Worm (Caenorhabditis elegans) whole organism, young adult: Measurements from ENCODE around the gene T28F3.11.

Experiments
- B0336.3 ChIP-seq: fragments of 200-800 bp; sonication (Bioruptor generic); IDR thresholded peaks from 2 replicates; pipeline ENCODE4 v1.3.6; 2022; ENCODE audit warnings: missing genetic modification characterization, missing compliant biosample characterization
- D2030.7 ChIP-seq: fragments of 200-800 bp; sonication (Bioruptor generic); IDR thresholded peaks from 2 replicates; pipeline ENCODE4 v1.3.6; 2022; ENCODE audit warnings: missing genetic modification reagents, missing genetic modification characterization, missing compliant biosample characterization
- F23B12.7 ChIP-seq: sonication (generic microtip); optimal IDR thresholded peaks from 2 replicates; lab custom pipeline; 2017; ENCODE audit warnings: missing genetic modification characterization, mild to moderate bottlenecking, missing compliant biosample characterization, antibody characterized with exemption, moderate library complexity; ENCODE audit not compliant: insufficient read depth
- F39B2.1 ChIP-seq: fragments of 200-800 bp; sonication (Bioruptor generic); IDR thresholded peaks from 2 replicates; pipeline ENCODE4 v1.3.6; 2022; ENCODE audit warnings: missing genetic modification reagents, missing genetic modification characterization, missing compliant biosample characterization
- F49E8.2 ChIP-seq: sonication (generic microtip); optimal IDR thresholded peaks from 3 replicates; lab custom pipeline; 2017; ENCODE audit warnings: missing genetic modification characterization, mild to moderate bottlenecking, missing compliant biosample characterization, antibody characterized with exemption, moderate library complexity; ENCODE audit not compliant: insufficient read depth
- F57A8.1 ChIP-seq: fragments of 200-800 bp; sonication (Bioruptor generic); optimal IDR thresholded peaks from 2 replicates; lab custom pipeline; 2018; ENCODE audit warnings: mild to moderate bottlenecking, missing genetic modification characterization, moderate library complexity, missing compliant biosample characterization
- K11D2.4 ChIP-seq: fragments of 200-800 bp; sonication (Bioruptor generic); IDR thresholded peaks from 2 replicates; pipeline ENCODE4 v1.3.6; 2022; ENCODE audit warnings: missing genetic modification reagents, missing genetic modification characterization, missing compliant biosample characterization
- K12H6.12 ChIP-seq: fragments of 200-800 bp; sonication (Bioruptor generic); optimal IDR thresholded peaks from 2 replicates; lab custom pipeline; 2018; ENCODE audit warnings: mild to moderate bottlenecking, missing genetic modification characterization, missing compliant biosample characterization
- T26A5.8 ChIP-seq: sonication (generic microtip); optimal IDR thresholded peaks from 2 replicates; lab custom pipeline; 2016; ENCODE audit warnings: missing genetic modification characterization, missing compliant biosample characterization
- Y95B8A.8 ChIP-seq: fragments of 200-800 bp; sonication (Bioruptor generic); IDR thresholded peaks from 2 replicates; pipeline ENCODE4 v1.3.6; 2022; ENCODE audit warnings: missing genetic modification reagents, missing genetic modification characterization, missing compliant biosample characterization
- ama-1 ChIP-seq, 3 experiments: fragments of 150-350 bp in 1 of 3; sonication (generic microtip) in 2 of 3; optimal IDR thresholded peaks; 2 replicates each; lab custom pipeline; 2014 to 2018; ENCODE audit warnings: missing biosample characterization in 2 of 3, missing genetic modification characterization in 2 of 3, missing genetic modification reagents in 2 of 3
- attf-3 ChIP-seq: fragments of 200-800 bp; sonication (Bioruptor generic); conservative IDR thresholded peaks from 2 replicates; pipeline ENCODE4 v1.3.6; 2022; ENCODE audit warnings: missing genetic modification reagents, missing genetic modification characterization, missing compliant biosample characterization
- attf-5 ChIP-seq: fragments of 200-800 bp; sonication (Bioruptor generic); optimal IDR thresholded peaks from 2 replicates; lab custom pipeline; 2018; ENCODE audit warnings: mild to moderate bottlenecking, missing genetic modification characterization, missing compliant biosample characterization
- attf-6 ChIP-seq: fragments of 200-800 bp; sonication (Bioruptor generic); IDR thresholded peaks from 2 replicates; pipeline ENCODE4 v1.3.6; 2022; ENCODE audit warnings: missing genetic modification reagents, missing genetic modification characterization, missing compliant biosample characterization
- ccch-3 ChIP-seq: fragments of 200-800 bp; sonication (Bioruptor generic); optimal IDR thresholded peaks from 2 replicates; lab custom pipeline; 2018; ENCODE audit warnings: mild to moderate bottlenecking, missing genetic modification characterization, missing compliant biosample characterization
- cebp-1 ChIP-seq, 2 experiments: fragments of 200-800 bp in 1 of 2; sonication (Bioruptor generic) in 1 of 2; sonication (generic microtip) in 1 of 2; IDR thresholded peaks in 1 of 2; optimal IDR thresholded peaks in 1 of 2; 2 replicates each; pipeline versions ENCODE4 v1.3.6 to Lab custom; 2017 to 2022; ENCODE audit warnings: missing compliant biosample characterization in 2 of 2, missing genetic modification characterization in 2 of 2, mild to moderate bottlenecking in 1 of 2, missing genetic modification reagents in 1 of 2, moderate library complexity in 1 of 2
- cebp-2 ChIP-seq: fragments of 200-800 bp; sonication (Bioruptor generic); IDR thresholded peaks from 2 replicates; pipeline ENCODE4 v1.3.6; 2022; ENCODE audit warnings: missing genetic modification characterization, missing compliant biosample characterization
- ceh-27 ChIP-seq: fragments of 200-800 bp; sonication (Bioruptor generic); optimal IDR thresholded peaks from 2 replicates; lab custom pipeline; 2018; ENCODE audit warnings: mild to moderate bottlenecking, missing genetic modification characterization, moderate library complexity, missing compliant biosample characterization
- dox-1 ChIP-seq: fragments of 200-800 bp; sonication (Bioruptor generic); IDR thresholded peaks from 2 replicates; pipeline ENCODE4 v1.3.6; 2022; ENCODE audit warnings: missing genetic modification reagents, missing genetic modification characterization, missing compliant biosample characterization
- dpl-1 ChIP-seq: fragments of 150-350 bp; optimal IDR thresholded peaks from 2 replicates; lab custom pipeline; 2014; ENCODE audit warnings: missing biosample characterization, missing genetic modification reagents, missing genetic modification characterization
- egrh-3 ChIP-seq: fragments of 200-800 bp; sonication (Bioruptor generic); IDR thresholded peaks from 2 replicates; pipeline ENCODE4 v1.3.6; 2022; ENCODE audit warnings: missing genetic modification reagents, missing genetic modification characterization, missing compliant biosample characterization
- ekl-4 ChIP-seq: fragments of 200-800 bp; sonication (Bioruptor generic); IDR thresholded peaks from 2 replicates; pipeline ENCODE4 v1.3.6; 2022; ENCODE audit warnings: missing genetic modification reagents, missing genetic modification characterization, missing compliant biosample characterization
- him-1 ChIP-seq: sonication (generic microtip); optimal IDR thresholded peaks from 2 replicates; lab custom pipeline; 2016; ENCODE audit warnings: missing genotype, missing genetic modification reagents, missing genetic modification characterization, missing compliant biosample characterization
- hlh-26 ChIP-seq: fragments of 200-800 bp; sonication (Bioruptor generic); conservative IDR thresholded peaks from 2 replicates; pipeline ENCODE4 v1.3.6; 2022; ENCODE audit warnings: missing genetic modification reagents, missing genetic modification characterization, missing compliant biosample characterization
- let-607 ChIP-seq, 2 experiments: fragments of 200-800 bp in 1 of 2; sonication (Bioruptor generic) in 1 of 2; sonication (generic microtip) in 1 of 2; optimal IDR thresholded peaks; 2 replicates each; lab custom pipeline; 2016 to 2018; ENCODE audit warnings: mild to moderate bottlenecking in 2 of 2, missing compliant biosample characterization in 2 of 2, missing genetic modification characterization in 2 of 2, moderate library complexity in 2 of 2, missing genotype in 1 of 2
- lin-40 ChIP-seq: sonication (generic microtip); optimal IDR thresholded peaks from 2 replicates; lab custom pipeline; 2016; ENCODE audit warnings: missing genetic modification characterization, mild to moderate bottlenecking, missing compliant biosample characterization, missing genotype, missing genetic modification reagents
- lsy-27 ChIP-seq: sonication (generic microtip); optimal IDR thresholded peaks from 2 replicates; lab custom pipeline; 2017; ENCODE audit warnings: missing genetic modification characterization, mild to moderate bottlenecking, missing compliant biosample characterization, antibody characterized with exemption, missing genotype, borderline replicate concordance; ENCODE audit not compliant: insufficient read depth
- madf-10 ChIP-seq: sonication (generic microtip); optimal IDR thresholded peaks from 2 replicates; lab custom pipeline; 2016; ENCODE audit warnings: mild to moderate bottlenecking, missing genetic modification characterization, missing compliant biosample characterization
- madf-3 ChIP-seq: fragments of 200-800 bp; sonication (Bioruptor generic); IDR thresholded peaks from 2 replicates; pipeline ENCODE4 v1.3.6; 2022; ENCODE audit warnings: missing genetic modification reagents, missing genetic modification characterization, missing compliant biosample characterization
- madf-6 ChIP-seq: fragments of 200-800 bp; sonication (Bioruptor generic); IDR thresholded peaks from 2 replicates; pipeline ENCODE4 v1.3.6; 2022; ENCODE audit warnings: missing genetic modification reagents, missing genetic modification characterization, missing compliant biosample characterization
- madf-8 ChIP-seq: fragments of 200-800 bp; sonication (Bioruptor generic); conservative IDR thresholded peaks from 2 replicates; pipeline ENCODE4 v1.3.6; 2022; ENCODE audit warnings: missing genetic modification reagents, missing genetic modification characterization, missing compliant biosample characterization
- mcd-1 ChIP-seq: fragments of 200-800 bp; sonication (Bioruptor generic); IDR thresholded peaks from 2 replicates; pipeline ENCODE4 v1.3.6; 2022; ENCODE audit warnings: missing genetic modification reagents, missing genetic modification characterization, missing compliant biosample characterization
- nhr-179 ChIP-seq: sonication (generic microtip); optimal IDR thresholded peaks from 2 replicates; lab custom pipeline; 2016; ENCODE audit warnings: mild to moderate bottlenecking, missing genetic modification characterization, missing compliant biosample characterization
- nhr-90 ChIP-seq: sonication (generic microtip); optimal IDR thresholded peaks from 2 replicates; lab custom pipeline; 2016; ENCODE audit warnings: missing genotype, mild to moderate bottlenecking, missing genetic modification characterization, missing compliant biosample characterization
- pha-4 ChIP-seq: fragments of 150-350 bp; sonication (generic microtip); optimal IDR thresholded peaks from 2 replicates; lab custom pipeline; 2014; ENCODE audit warnings: missing biosample characterization, missing genetic modification reagents, missing genetic modification characterization
- repo-1 ChIP-seq: sonication (generic microtip); optimal IDR thresholded peaks from 2 replicates; lab custom pipeline; 2017; ENCODE audit warnings: mild to moderate bottlenecking, missing genetic modification characterization, missing compliant biosample characterization
- snpc-3.4 ChIP-seq: sonication (generic microtip); optimal IDR thresholded peaks from 2 replicates; lab custom pipeline; 2017; ENCODE audit warnings: missing genetic modification characterization, mild to moderate bottlenecking, missing compliant biosample characterization, antibody characterized with exemption, moderate library complexity, missing genotype, missing genetic modification reagents
- tbp1 ChIP-seq: fragments of 200-800 bp; sonication (Bioruptor generic); optimal IDR thresholded peaks from 2 replicates; lab custom pipeline; 2018; ENCODE audit warnings: mild to moderate bottlenecking, missing genetic modification characterization, missing compliant biosample characterization
- tbx-9 ChIP-seq: sonication (generic microtip); optimal IDR thresholded peaks from 2 replicates; lab custom pipeline; 2016; ENCODE audit warnings: borderline replicate concordance, missing genetic modification characterization, inconsistent platforms, missing compliant biosample characterization
- unc-130 ChIP-seq: sonication (generic microtip); optimal IDR thresholded peaks from 2 replicates; lab custom pipeline; 2016; ENCODE audit warnings: missing genetic modification reagents, missing genetic modification characterization, missing compliant biosample characterization
- zfh-2 ChIP-seq: fragments of 200-800 bp; sonication (Bioruptor generic); conservative IDR thresholded peaks from 2 replicates; pipeline ENCODE4 v1.3.6; 2022; ENCODE audit warnings: missing genetic modification reagents, missing genetic modification characterization, missing compliant biosample characterization
- ztf-18 ChIP-seq: sonication (generic microtip); optimal IDR thresholded peaks from 2 replicates; lab custom pipeline; 2016; ENCODE audit warnings: missing genotype, mild to moderate bottlenecking, missing genetic modification characterization, missing compliant biosample characterization
- ztf-25 ChIP-seq: fragments of 200-800 bp; sonication (Bioruptor generic); IDR thresholded peaks from 2 replicates; pipeline ENCODE4 v1.3.6; 2022; ENCODE audit warnings: missing genetic modification reagents, missing genetic modification characterization, missing compliant biosample characterization
- ztf-3 ChIP-seq: fragments of 200-800 bp; sonication (Bioruptor generic); optimal IDR thresholded peaks from 2 replicates; lab custom pipeline; 2018; ENCODE audit warnings: mild to moderate bottlenecking, missing genetic modification characterization, missing compliant biosample characterization

Gene T28F3.11

DNA sequence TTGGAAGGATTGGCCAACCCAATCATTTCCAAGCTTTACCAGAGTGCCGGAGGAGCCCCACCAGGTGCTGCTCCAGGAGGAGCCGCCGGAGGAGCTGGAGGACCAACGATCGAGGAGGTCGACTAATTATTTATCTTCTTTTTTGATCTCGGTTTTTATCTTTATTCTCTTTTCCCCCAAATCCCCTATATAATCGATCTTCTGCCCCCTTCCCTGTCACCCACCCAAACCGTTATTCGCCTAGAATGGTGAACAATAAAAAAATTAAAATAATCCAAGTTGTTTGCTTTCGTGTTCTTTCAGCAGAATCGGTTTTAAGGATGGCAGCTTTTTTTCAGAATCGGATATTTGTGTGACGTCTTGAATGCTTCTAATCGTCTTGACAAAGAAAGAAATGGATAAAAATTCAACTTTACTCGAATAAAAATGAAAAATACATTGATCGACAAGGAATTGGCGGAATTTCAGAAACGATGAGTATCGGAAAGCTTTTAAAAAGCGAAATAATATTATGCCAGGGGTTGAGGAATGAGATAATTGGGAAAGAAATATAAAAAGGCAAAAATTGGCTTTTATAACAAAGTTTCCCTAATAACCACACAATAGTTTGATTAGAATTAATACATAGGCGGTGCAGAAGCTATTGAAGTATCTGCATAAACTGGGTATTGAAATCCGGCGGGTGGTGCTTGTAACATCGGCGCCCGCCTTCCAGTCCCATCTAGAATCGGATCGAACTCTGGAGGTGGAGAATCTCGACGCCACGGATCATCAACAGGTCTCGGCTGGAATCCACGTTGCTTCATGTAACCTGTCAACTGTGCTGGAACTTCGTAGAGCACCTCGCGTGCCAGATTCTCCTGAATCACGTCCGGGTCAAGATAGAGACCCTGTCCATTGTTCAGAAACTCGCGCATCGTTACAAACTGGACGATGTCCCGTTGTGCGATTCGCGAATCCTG, 10.1 kb downstream of the T28F3.11 start (continued):
- TF ChIP-seq F49E8.2 (tag; lab: Kevin White, UChicago) (peak; percentile 98), ztf-25 (GFP tag; lab: Robert Waterston, UW) (no peak), egrh-3 (GFP tag; lab: Robert Waterston, UW) (peak; percentile 88), madf-6 (GFP tag; lab: Robert Waterston, UW) (peak; percentile 76), madf-3 (GFP tag; lab: Robert Waterston, UW) (peak; percentile 92; the same call in 1 of the 2 replicates), ceh-27 (GFP tag; lab: Kevin White, UChicago) (peak; percentile 62), T26A5.8 (tag; lab: Kevin White, UChicago) (peak; percentile 96), attf-5 (GFP tag; lab: Kevin White, UChicago) (peak; percentile 72), ekl-4 (GFP tag; lab: Robert Waterston, UW) (peak; percentile 89), unc-130 (GFP tag; lab: Kevin White, UChicago) (peak; percentile 58), K11D2.4 (peak; percentile 65; the same call in 1 of the 2 replicates), let-607 (tag; optimal IDR thresholded peaks at IDR 0.05; lab: Kevin White, UChicago) (peak; percentile 29 to 46), him-1 (tag; lab: Kevin White, UChicago) (peak; percentile 67), attf-6 (GFP tag; lab: Robert Waterston, UW) (peak; percentile 97), ama-1 (optimal IDR thresholded peaks at IDR 0.05; lab: Kevin White, UChicago) (peak; percentile 99), ama-1 (GFP tag; optimal IDR thresholded peaks at IDR 0.05; lab: Kevin White, UChicago) (peak; percentile 89 to 95), ccch-3 (peak; percentile 64), hlh-26 (GFP tag; lab: Robert Waterston, UW) (no peak), tbx-9 (tag; lab: Kevin White, UChicago) (peak; percentile 83), ztf-18 (tag; lab: Kevin White, UChicago) (peak; percentile 75), Y95B8A.8 (GFP tag; lab: Robert Waterston, UW) (0 out of 2 replicates have a peak, but pooled peaks have one; percentile 78), madf-8 (peak; percentile 23), lin-40 (tag; lab: Kevin White, UChicago) (peak; percentile 82), B0336.3 (GFP tag; lab: Robert Waterston, UW) (peak; percentile 96), F57A8.1 (GFP tag; lab: Kevin White, UChicago) (no peak), nhr-179 (no peak), K12H6.12 (tag; lab: Kevin White, UChicago) (peak; percentile 75), dpl-1 (GFP tag; lab: Kevin White, UChicago) (no peak), tbp1 (GFP tag; lab: Kevin White, UChicago) (peak; percentile 76), snpc-3.4 (tag; lab: Kevin White, UChicago) (peak; percentile 91), attf-3 (GFP tag; lab: Robert Waterston, UW) (no peak), zfh-2 (GFP tag; lab: Robert Waterston, UW) (peak; percentile 96), lsy-27 (tag; lab: Kevin White, UChicago) (no peak), dox-1 (GFP tag; lab: Robert Waterston, UW) (peak; percentile 82), F23B12.7 (peak; percentile 79), repo-1 (peak; percentile 97), mcd-1 (peak; percentile 63), madf-10 (tag; lab: Kevin White, UChicago) (peak; percentile 61), cebp-2 (GFP tag; lab: Robert Waterston, UW) (no peak), cebp-1 (GFP tag; IDR thresholded peaks at IDR 0.05; lab: Robert Waterston, UW) (0 out of 2 replicates have a peak, but pooled peaks have one; percentile 46), cebp-1 (tag; optimal IDR thresholded peaks at IDR 0.05; lab: Kevin White, UChicago) (peak; percentile 85), nhr-90 (tag; lab: Kevin White, UChicago) (peak; percentile 35), pha-4 (tag; lab: Kevin White, UChicago) (no peak), F39B2.1 (GFP tag; lab: Robert Waterston, UW) (peak; percentile 87), D2030.7 (GFP tag; lab: Robert Waterston, UW) (peak; percentile 82; the same call in 1 of the 2 replicates), ztf-3 (GFP tag; lab: Kevin White, UChicago) (peak; percentile 71)
